Fruit fly (Drosophila melanogaster) whole organism, pupa: ENCODE measurements around the gene Rpn10.

ENCODE experiments used
- CG12605 ChIP-seq: fragments of 200-800 bp; sonication (Bioruptor generic); IDR thresholded peaks from 2 replicates; pipeline ENCODE4 v1.3.6; 2022; ENCODE audit warnings: missing biosample characterization, missing genetic modification characterization
- CG34367 ChIP-seq: fragments of 200-800 bp; sonication (Bioruptor generic); optimal IDR thresholded peaks from 2 replicates; lab custom pipeline; 2018; ENCODE audit warnings: missing biosample characterization, mild to moderate bottlenecking, missing genetic modification characterization
- Pif1B ChIP-seq: fragments of 200-800 bp; sonication (Bioruptor generic); optimal IDR thresholded peaks from 3 replicates; lab custom pipeline; 2016; ENCODE audit warnings: missing biosample characterization, missing genetic modification characterization

dm6 chr3L:21558176-21558871 lies 21.5 kb downstream of the Rpn10 start, which contains the start of gene CG7173:
- no peak for TF ChIP-seq CG12605 (GFP tag; lab: Robert Waterston, UW)
- no peak for TF ChIP-seq CG34367
- no peak for TF ChIP-seq Pif1B (GFP tag; lab: Kevin White, UChicago)
